Worm (Caenorhabditis elegans) whole organism, L4 larva: ENCODE data around the gene K10C2.7.

Source experiments
- dve-1 ChIP-seq: sonication (generic microtip); optimal IDR thresholded peaks from 2 replicates; lab custom pipeline; 2017; ENCODE audit warnings: antibody characterized with exemption, mild to moderate bottlenecking, missing genetic modification characterization, missing compliant biosample characterization; ENCODE audit not compliant: insufficient read depth
- fkh-10 ChIP-seq: fragments of 150-350 bp; optimal IDR thresholded peaks from 2 replicates; lab custom pipeline; 2014; ENCODE audit warnings: missing biosample characterization, missing genetic modification reagents, missing genetic modification characterization
- lin-13 ChIP-seq: fragments of 150-350 bp; optimal IDR thresholded peaks from 2 replicates; lab custom pipeline; 2014; ENCODE audit warnings: missing biosample characterization, missing genetic modification reagents, missing genetic modification characterization
- mes-2 ChIP-seq: sonication (generic microtip); optimal IDR thresholded peaks from 2 replicates; lab custom pipeline; 2016; ENCODE audit warnings: missing genotype, mild to moderate bottlenecking, missing genetic modification characterization, missing compliant biosample characterization; ENCODE audit not compliant: poor library complexity, severe bottlenecking
- nhr-28 ChIP-seq: fragments of 150-350 bp; optimal IDR thresholded peaks from 2 replicates; lab custom pipeline; 2014; ENCODE audit warnings: missing biosample characterization, missing genetic modification characterization
- pha-4 ChIP-seq, 2 experiments: fragments of 150-350 bp in 1 of 2; fragments of 200-800 bp in 1 of 2; sonication (Bioruptor generic) in 1 of 2; IDR thresholded peaks in 1 of 2; optimal IDR thresholded peaks in 1 of 2; 2 replicates each; pipeline versions ENCODE4 v1.3.6 to Lab custom; 2014 to 2022; ENCODE audit warnings: missing genetic modification characterization in 2 of 2, missing genetic modification reagents in 2 of 2, missing biosample characterization in 1 of 2, missing compliant biosample characterization in 1 of 2
- pqm-1 ChIP-seq: sonication (generic microtip); optimal IDR thresholded peaks from 2 replicates; lab custom pipeline; 2017; ENCODE audit warnings: missing biosample characterization, missing genetic modification characterization
- spr-1 ChIP-seq: sonication (generic microtip); optimal IDR thresholded peaks from 2 replicates; lab custom pipeline; 2016; ENCODE audit warnings: mild to moderate bottlenecking, missing genetic modification characterization, missing compliant biosample characterization
- unc-39 ChIP-seq: sonication (generic microtip); optimal IDR thresholded peaks from 2 replicates; lab custom pipeline; 2017; ENCODE audit warnings: missing biosample characterization, missing genetic modification characterization
- zag-1 ChIP-seq: fragments of 150-350 bp; optimal IDR thresholded peaks from 2 replicates; lab custom pipeline; 2014; ENCODE audit warnings: missing biosample characterization, missing genetic modification characterization

- TF ChIP-seq lin-13 (GFP tag; lab: Kevin White, UChicago) (no peak), spr-1 (tag; lab: Kevin White, UChicago) (no peak), mes-2 (tag; lab: Kevin White, UChicago) (no peak), nhr-28 (no peak), fkh-10 (GFP tag; lab: Kevin White, UChicago) (no peak), pha-4 (GFP tag; IDR thresholded peaks at IDR 0.05; lab: Robert Waterston, UW) (no peak), pha-4 (tag; optimal IDR thresholded peaks at IDR 0.05; lab: Kevin White, UChicago) (no peak), pqm-1 (no peak), unc-39 (tag; lab: Kevin White, UChicago) (no peak), zag-1 (no peak), dve-1 (tag; lab: Kevin White, UChicago) (no peak)
These were observed 24.2 kb upstream of the K10C2.7 start, which contains the start of gene C15B12.3 for ce11 chrX:6467462-6467861.
